Worm (Caenorhabditis elegans) whole organism, L1 larva: ENCODE results near the gene haf-8.

Experiments used
- jun-1 ChIP-seq: fragments of 150-350 bp; optimal IDR thresholded peaks from 2 replicates; lab custom pipeline; 2014; ENCODE audit warnings: missing biosample characterization, missing genetic modification reagents, missing genetic modification characterization
- nhr-77 ChIP-seq: fragments of 150-350 bp; optimal IDR thresholded peaks from 2 replicates; lab custom pipeline; 2014; ENCODE audit warnings: missing biosample characterization, missing genetic modification characterization
- snpc-4 ChIP-seq: fragments of 150-350 bp; optimal IDR thresholded peaks from 2 replicates; lab custom pipeline; 2014; ENCODE audit warnings: missing biosample characterization, missing genetic modification characterization
- tbx-2 ChIP-seq: sonication (generic microtip); optimal IDR thresholded peaks from 2 replicates; lab custom pipeline; 2016; ENCODE audit warnings: missing genetic modification characterization, missing compliant biosample characterization

ce11 chrIV:14658054-14658631, 41.6 kb downstream of the haf-8 start, which contains the start of gene anoh-2:
- TF ChIP-seq tbx-2 (tag; lab: Kevin White, UChicago) (no peak), snpc-4 (no peak), jun-1 (tag; lab: Kevin White, UChicago) (no peak), nhr-77 (tag; lab: Kevin White, UChicago) (no peak)
